Worm (Caenorhabditis elegans) whole organism, midembryonic: ENCODE measurements around the gene set-2.
"Not testable (repeated sequence)": the region's sequence is repeated elsewhere in the genome, so short reads cannot be mapped to it uniquely, and the experiment has no call there.

Experiments used
- T22C8.4 ChIP-seq: fragments of 200-800 bp; sonication (Bioruptor generic); IDR thresholded peaks from 2 replicates; pipeline ENCODE4 v1.3.6; 2022; ENCODE audit warnings: missing genetic modification characterization, missing compliant biosample characterization
- cog-1 ChIP-seq: sonication (generic microtip); optimal IDR thresholded peaks from 2 replicates; lab custom pipeline; 2016; ENCODE audit warnings: missing genetic modification characterization, missing compliant biosample characterization
- flt-1 ChIP-seq: fragments of 200-800 bp; sonication (Bioruptor generic); IDR thresholded peaks from 2 replicates; pipeline ENCODE4 v1.3.6; 2022; ENCODE audit warnings: missing genetic modification characterization, missing compliant biosample characterization
- klf-2 ChIP-seq: fragments of 200-800 bp; sonication (Bioruptor generic); conservative IDR thresholded peaks from 2 replicates; pipeline ENCODE4 v1.3.6; 2022; ENCODE audit warnings: missing genetic modification reagents, missing genetic modification characterization, missing compliant biosample characterization
- med-1 ChIP-seq: sonication (generic microtip); optimal IDR thresholded peaks from 2 replicates; lab custom pipeline; 2017; ENCODE audit warnings: missing genetic modification characterization, mild to moderate bottlenecking, missing compliant biosample characterization, antibody characterized with exemption, missing genetic modification reagents; ENCODE audit not compliant: insufficient read depth
- ref-1 ChIP-seq: fragments of 200-800 bp; sonication (Bioruptor generic); conservative IDR thresholded peaks from 2 replicates; pipeline ENCODE4 v1.3.6; 2022; ENCODE audit warnings: missing genetic modification reagents, missing genetic modification characterization, missing compliant biosample characterization
- tab-1 ChIP-seq: fragments of 200-800 bp; sonication (Bioruptor generic); IDR thresholded peaks from 2 replicates; pipeline ENCODE4 v1.3.6; 2022; ENCODE audit warnings: missing genetic modification characterization, missing compliant biosample characterization
- ztf-23 ChIP-seq: fragments of 200-800 bp; sonication (Bioruptor generic); IDR thresholded peaks from 2 replicates; pipeline ENCODE4 v1.3.6; 2022; ENCODE audit warnings: missing genetic modification reagents, missing genetic modification characterization, missing compliant biosample characterization
- ztf-29 ChIP-seq: fragments of 200-800 bp; sonication (Bioruptor generic); IDR thresholded peaks from 2 replicates; pipeline ENCODE4 v1.3.6; 2022; ENCODE audit warnings: missing genetic modification reagents, missing genetic modification characterization, missing compliant biosample characterization

The set-2 gene

DNA sequence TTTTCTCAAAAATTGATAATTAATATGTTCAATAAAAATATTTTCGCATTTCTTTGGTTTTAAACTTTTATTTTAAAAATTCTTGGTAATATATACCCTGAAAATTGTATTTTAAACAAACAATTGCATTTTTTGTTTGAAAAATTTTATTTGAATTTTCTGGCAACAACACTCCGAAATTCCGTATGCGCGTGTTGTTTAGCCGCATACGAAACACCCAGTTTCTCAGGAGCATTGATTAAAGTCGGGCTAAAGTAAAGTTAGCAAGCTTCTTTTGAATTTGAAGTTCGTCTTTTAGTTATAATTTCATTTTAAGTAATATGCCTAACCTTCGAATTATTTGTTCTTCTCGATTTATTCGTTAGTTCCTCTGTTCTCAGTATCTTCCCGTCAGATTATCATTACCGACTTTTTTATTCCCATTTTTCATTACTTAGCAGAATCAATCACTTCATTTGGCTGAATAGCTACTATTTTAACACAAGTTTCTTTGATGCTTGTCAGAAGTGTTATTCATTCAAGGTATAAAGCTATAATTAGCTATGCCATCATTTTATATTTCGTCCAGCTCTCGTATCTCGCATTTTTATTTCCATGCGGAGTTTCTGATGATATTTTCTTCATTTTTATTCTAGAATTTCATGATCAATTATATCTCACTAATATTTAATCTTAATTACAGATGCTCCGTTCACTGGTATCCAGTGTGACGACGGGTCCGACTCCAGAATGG, 5.1 kb upstream of the set-2 start, which contains the start of gene mrps-18C:
Gene mrps-18C (plus strand): TSS at position 683 of the 733 bp plus-strand sequence.
- no peak for TF ChIP-seq T22C8.4 (GFP tag; lab: Robert Waterston, UW)
- TF ChIP-seq ref-1 (GFP tag; lab: Robert Waterston, UW) = no peak
- no peak for TF ChIP-seq med-1 (GFP tag; lab: Kevin White, UChicago)
- TF ChIP-seq flt-1 (GFP tag; lab: Robert Waterston, UW) = no peak
- no peak for TF ChIP-seq cog-1
- TF ChIP-seq ztf-29 (GFP tag; lab: Robert Waterston, UW) = no peak
- TF ChIP-seq klf-2 (GFP tag; lab: Robert Waterston, UW) = no peak
- no peak for TF ChIP-seq ztf-23 (GFP tag; lab: Robert Waterston, UW)
- no peak for TF ChIP-seq tab-1 (GFP tag; lab: Robert Waterston, UW)

ce11 chrIII:4932203-4932699, 2.2 kb upstream of the set-2 start, which contains the start of the genes C26E6.12 and eri-9:
TSS of gene C26E6.12 (minus strand) at chrIII:4932253.
TSS of gene eri-9 (plus strand) at chrIII:4932450.
- TF ChIP-seq ztf-29 (GFP tag; lab: Robert Waterston, UW) = no peak
- TF ChIP-seq tab-1 (GFP tag; lab: Robert Waterston, UW) = no peak
- no peak for TF ChIP-seq ztf-23 (GFP tag; lab: Robert Waterston, UW)
- TF ChIP-seq flt-1 (GFP tag; lab: Robert Waterston, UW) = no peak
- TF ChIP-seq med-1 (GFP tag; lab: Kevin White, UChicago) = no peak
- no peak for TF ChIP-seq cog-1
- TF ChIP-seq T22C8.4 (GFP tag; lab: Robert Waterston, UW) = no peak
- TF ChIP-seq klf-2 (GFP tag; lab: Robert Waterston, UW) = no peak
- no peak for TF ChIP-seq ref-1 (GFP tag; lab: Robert Waterston, UW)

ce11 chrIII:4924134-4924533, 5.9 kb downstream of the set-2 start:
- TF ChIP-seq klf-2 (GFP tag; lab: Robert Waterston, UW) = no peak
- no peak for TF ChIP-seq tab-1 (GFP tag; lab: Robert Waterston, UW)
- no peak for TF ChIP-seq ztf-29 (GFP tag; lab: Robert Waterston, UW)
- no peak for TF ChIP-seq ref-1 (GFP tag; lab: Robert Waterston, UW)
- no peak for TF ChIP-seq T22C8.4 (GFP tag; lab: Robert Waterston, UW)
- no peak for TF ChIP-seq med-1 (GFP tag; lab: Kevin White, UChicago)
- no peak for TF ChIP-seq ztf-23 (GFP tag; lab: Robert Waterston, UW)
- no peak for TF ChIP-seq cog-1
- no peak for TF ChIP-seq flt-1 (GFP tag; lab: Robert Waterston, UW)

DNA sequence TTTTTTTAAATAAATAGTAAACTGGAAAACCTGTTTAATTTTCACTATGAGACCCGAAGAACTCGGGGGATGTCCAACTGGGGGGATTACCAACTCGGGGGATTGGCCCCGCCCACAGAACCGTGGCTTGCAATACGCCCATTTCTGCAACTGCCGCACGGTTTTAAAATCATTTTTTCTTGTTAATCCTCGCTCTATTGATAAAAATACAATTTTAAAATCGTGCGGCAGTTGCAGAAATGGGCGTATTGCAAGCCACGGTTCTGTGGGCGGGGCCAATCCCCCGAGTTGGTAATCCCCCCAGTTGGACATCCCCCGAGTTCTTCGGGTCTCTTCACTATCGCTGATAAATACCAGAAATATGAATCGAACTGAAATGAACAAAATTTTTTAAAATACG, 8.0 kb downstream of the set-2 start, which contains the start of gene mmab-1:
Gene mmab-1 (minus strand): TSS at position 95 of the 400 bp plus-strand sequence.
- TF ChIP-seq klf-2 (GFP tag; lab: Robert Waterston, UW); ztf-29 (GFP tag; lab: Robert Waterston, UW); med-1 (GFP tag; lab: Kevin White, UChicago): not testable (repeated sequence)

- TF ChIP-seq klf-2 (GFP tag; lab: Robert Waterston, UW) (no peak), med-1 (GFP tag; lab: Kevin White, UChicago) (no peak), tab-1 (GFP tag; lab: Robert Waterston, UW) (no peak), ztf-29 (GFP tag; lab: Robert Waterston, UW) (no peak), flt-1 (GFP tag; lab: Robert Waterston, UW) (no peak), T22C8.4 (GFP tag; lab: Robert Waterston, UW) (no peak), ref-1 (GFP tag; lab: Robert Waterston, UW) (no peak), cog-1 (no peak), ztf-23 (GFP tag; lab: Robert Waterston, UW) (no peak)
Observed at ce11 chrIII:4920221-4920620, 9.8 kb downstream of the set-2 start, which contains the start of gene ula-1. TSS of gene ula-1 (minus strand) at chrIII:4920321.

DNA sequence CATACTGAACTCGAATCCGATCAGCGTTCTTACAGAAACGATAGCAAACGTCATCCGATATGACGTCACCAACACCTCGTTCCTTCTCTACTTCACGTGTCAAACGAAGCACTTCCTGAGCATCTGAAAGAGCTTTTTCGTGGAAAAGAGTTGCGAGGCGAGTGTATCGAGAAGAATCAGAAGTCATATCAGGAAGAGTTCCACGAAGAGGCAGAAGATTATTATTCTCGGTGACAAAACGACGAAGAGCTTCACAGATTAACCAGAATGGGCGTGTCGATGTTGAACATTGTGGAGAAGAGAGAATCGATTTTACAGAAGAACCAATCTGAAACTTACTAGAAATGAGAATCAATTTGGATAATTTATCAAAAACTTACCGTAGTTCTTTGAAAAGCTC, 11.1 kb downstream of the set-2 start:
- no peak for TF ChIP-seq ref-1 (GFP tag; lab: Robert Waterston, UW)
- TF ChIP-seq ztf-29 (GFP tag; lab: Robert Waterston, UW) = no peak
- TF ChIP-seq klf-2 (GFP tag; lab: Robert Waterston, UW) = no peak
- no peak for TF ChIP-seq ztf-23 (GFP tag; lab: Robert Waterston, UW)
- no peak for TF ChIP-seq flt-1 (GFP tag; lab: Robert Waterston, UW)
- TF ChIP-seq cog-1 = no peak
- no peak for TF ChIP-seq T22C8.4 (GFP tag; lab: Robert Waterston, UW)
- TF ChIP-seq tab-1 (GFP tag; lab: Robert Waterston, UW) = no peak
- TF ChIP-seq med-1 (GFP tag; lab: Kevin White, UChicago) = no peak

- TF ChIP-seq med-1 (GFP tag; lab: Kevin White, UChicago) (no peak), tab-1 (GFP tag; lab: Robert Waterston, UW) (no peak), flt-1 (GFP tag; lab: Robert Waterston, UW) (no peak), ref-1 (GFP tag; lab: Robert Waterston, UW) (no peak), ztf-29 (GFP tag; lab: Robert Waterston, UW) (no peak), klf-2 (GFP tag; lab: Robert Waterston, UW) (no peak), T22C8.4 (GFP tag; lab: Robert Waterston, UW) (no peak), ztf-23 (GFP tag; lab: Robert Waterston, UW) (no peak), cog-1 (no peak)
Observed at ce11 chrIII:4917960-4918712, 11.9 kb downstream of the set-2 start, which contains the start of gene rpb-8. TSS of gene rpb-8 (minus strand) at chrIII:4918008.

- TF ChIP-seq klf-2 (GFP tag; lab: Robert Waterston, UW) (no peak), cog-1 (no peak), ztf-29 (GFP tag; lab: Robert Waterston, UW) (no peak), ref-1 (GFP tag; lab: Robert Waterston, UW) (no peak), T22C8.4 (GFP tag; lab: Robert Waterston, UW) (no peak)
Observed at ce11 chrIII:4917077-4917476, 12.9 kb downstream of the set-2 start, which contains the start of gene rars-1. TSS of gene rars-1 (minus strand) at chrIII:4917177.
